Worm (Caenorhabditis elegans) whole organism, L1 larva: Measurements from ENCODE around the gene B0252.8.

ENCODE experiments used
- C04F5.9 ChIP-seq: sonication (generic microtip); optimal IDR thresholded peaks from 2 replicates; lab custom pipeline; 2016; ENCODE audit warnings: missing genetic modification characterization, missing compliant biosample characterization
- C16A3.4 ChIP-seq: fragments of 150-350 bp; optimal IDR thresholded peaks from 2 replicates; lab custom pipeline; 2014; ENCODE audit warnings: missing biosample characterization, missing genetic modification characterization
- alr-1 ChIP-seq: fragments of 200-800 bp; sonication (Bioruptor generic); optimal IDR thresholded peaks from 2 replicates; lab custom pipeline; 2018; ENCODE audit warnings: borderline replicate concordance, mild to moderate bottlenecking, missing genetic modification characterization, missing compliant biosample characterization
- blmp-1 ChIP-seq: fragments of 150-350 bp; optimal IDR thresholded peaks from 2 replicates; lab custom pipeline; 2014; ENCODE audit warnings: missing biosample characterization, missing genetic modification characterization
- ceh-82 ChIP-seq, 3 experiments: fragments of 150-350 bp in 1 of 3; sonication (generic microtip) in 2 of 3; optimal IDR thresholded peaks; 2 replicates each; lab custom pipeline; 2014 to 2017; ENCODE audit warnings: missing biosample characterization in 3 of 3, missing genetic modification characterization in 3 of 3
- ceh-88 ChIP-seq: fragments of 200-800 bp; sonication (Bioruptor generic); IDR thresholded peaks from 2 replicates; pipeline ENCODE4 v1.3.6; 2022; ENCODE audit warnings: missing genetic modification characterization, missing compliant biosample characterization
- ceh-90 ChIP-seq: sonication (generic microtip); optimal IDR thresholded peaks from 2 replicates; lab custom pipeline; 2016; ENCODE audit warnings: missing genetic modification characterization, missing compliant biosample characterization
- dpl-1 ChIP-seq, 3 experiments: fragments of 150-350 bp in 2 of 3; sonication (generic microtip) in 1 of 3; optimal IDR thresholded peaks; 2 replicates each; lab custom pipeline; 2014 to 2017; ENCODE audit warnings: missing biosample characterization in 3 of 3, missing genetic modification characterization in 3 of 3, missing genetic modification reagents in 3 of 3
- dsc-1 ChIP-seq: sonication (generic microtip); optimal IDR thresholded peaks from 2 replicates; lab custom pipeline; 2016; ENCODE audit warnings: mild to moderate bottlenecking, missing genetic modification characterization, missing compliant biosample characterization
- efl-1 ChIP-seq, 4 experiments: fragments of 150-350 bp; optimal IDR thresholded peaks in 3 of 4; peaks in 1 of 4; 1 replicate in 1 of 4; 2 replicates in 3 of 4; lab custom pipeline; 2014; ENCODE audit warnings: missing biosample characterization in 2 of 4, missing genetic modification characterization in 2 of 4, missing genetic modification reagents in 2 of 4
- egl-13 ChIP-seq: sonication (generic microtip); optimal IDR thresholded peaks from 2 replicates; lab custom pipeline; 2016; ENCODE audit warnings: missing genotype, missing genetic modification reagents, missing genetic modification characterization, missing compliant biosample characterization
- elt-2 ChIP-seq: sonication (generic microtip); optimal IDR thresholded peaks from 2 replicates; lab custom pipeline; 2016; ENCODE audit warnings: missing genetic modification characterization, mild to moderate bottlenecking, inconsistent platforms, missing compliant biosample characterization, missing genetic modification reagents
- ets-5 ChIP-seq: fragments of 200-800 bp; sonication (Bioruptor generic); IDR thresholded peaks from 2 replicates; pipeline ENCODE4 v1.3.6; 2022; ENCODE audit warnings: missing genetic modification characterization, missing compliant biosample characterization
- fkh-8 ChIP-seq: sonication (generic microtip); optimal IDR thresholded peaks from 2 replicates; lab custom pipeline; 2016; ENCODE audit warnings: mild to moderate bottlenecking, missing genetic modification characterization, missing compliant biosample characterization
- fos-1 ChIP-seq: fragments of 150-350 bp; optimal IDR thresholded peaks from 2 replicates; lab custom pipeline; 2014; ENCODE audit warnings: missing biosample characterization, missing genetic modification characterization
- grh-1 ChIP-seq: fragments of 200-800 bp; sonication (Bioruptor generic); IDR thresholded peaks from 2 replicates; pipeline ENCODE4 v1.3.6; 2022; ENCODE audit warnings: missing genetic modification reagents, missing genetic modification characterization, missing compliant biosample characterization
- hlh-17 ChIP-seq: fragments of 200-800 bp; sonication (Bioruptor generic); optimal IDR thresholded peaks from 2 replicates; lab custom pipeline; 2018; ENCODE audit warnings: missing genetic modification characterization, mild to moderate bottlenecking, missing compliant biosample characterization, moderate library complexity, borderline replicate concordance
- hlh-4 ChIP-seq: sonication (generic microtip); optimal IDR thresholded peaks from 2 replicates; lab custom pipeline; 2016; ENCODE audit warnings: mild to moderate bottlenecking, missing genetic modification characterization, missing compliant biosample characterization
- irx-1 ChIP-seq: sonication (generic microtip); optimal IDR thresholded peaks from 2 replicates; lab custom pipeline; 2016; ENCODE audit warnings: missing genetic modification characterization, missing compliant biosample characterization
- jun-1 ChIP-seq: fragments of 150-350 bp; optimal IDR thresholded peaks from 2 replicates; lab custom pipeline; 2014; ENCODE audit warnings: missing biosample characterization, missing genetic modification reagents, missing genetic modification characterization
- lin-13 ChIP-seq: fragments of 150-350 bp; optimal IDR thresholded peaks from 2 replicates; lab custom pipeline; 2014; ENCODE audit warnings: missing biosample characterization, missing genetic modification reagents, missing genetic modification characterization
- lin-14 ChIP-seq: fragments of 200-800 bp; sonication (Bioruptor generic); optimal IDR thresholded peaks from 2 replicates; lab custom pipeline; 2018; ENCODE audit warnings: mild to moderate bottlenecking, missing genetic modification characterization, moderate library complexity, missing compliant biosample characterization
- lin-35 ChIP-seq, 2 experiments: fragments of 150-350 bp; optimal IDR thresholded peaks; 2 replicates each; lab custom pipeline; 2014; ENCODE audit warnings: missing biosample characterization in 2 of 2, missing genetic modification characterization in 2 of 2, missing genetic modification reagents in 2 of 2
- lin-39 ChIP-seq: fragments of 150-350 bp; optimal IDR thresholded peaks from 2 replicates; lab custom pipeline; 2014; ENCODE audit warnings: missing biosample characterization, missing genetic modification reagents, missing genetic modification characterization
- lir-3 ChIP-seq: sonication (generic microtip); optimal IDR thresholded peaks from 2 replicates; lab custom pipeline; 2016; ENCODE audit warnings: mild to moderate bottlenecking, missing genetic modification characterization, moderate library complexity, missing compliant biosample characterization; ENCODE audit not compliant: poor library complexity
- lsy-2 ChIP-seq, 2 experiments: fragments of 150-350 bp; optimal IDR thresholded peaks; 2 replicates each; lab custom pipeline; 2014; ENCODE audit warnings: missing biosample characterization in 2 of 2, missing genetic modification characterization in 2 of 2
- mdl-1 ChIP-seq, 2 experiments: fragments of 150-350 bp; optimal IDR thresholded peaks; 2 replicates each; lab custom pipeline; 2014 to 2017; ENCODE audit warnings: missing biosample characterization in 2 of 2, missing genetic modification characterization in 2 of 2, inconsistent platforms in 1 of 2
- mep-1 ChIP-seq: fragments of 150-350 bp; optimal IDR thresholded peaks from 2 replicates; lab custom pipeline; 2014; ENCODE audit warnings: missing biosample characterization, missing genetic modification characterization
- nhr-19 ChIP-seq: fragments of 200-800 bp; sonication (Bioruptor generic); conservative IDR thresholded peaks from 2 replicates; pipeline ENCODE4 v1.3.6; 2022; ENCODE audit warnings: missing genetic modification characterization, missing compliant biosample characterization
- nhr-20 ChIP-seq: sonication (generic microtip); optimal IDR thresholded peaks from 2 replicates; lab custom pipeline; 2016; ENCODE audit warnings: mild to moderate bottlenecking, missing genetic modification characterization, missing compliant biosample characterization
- nhr-28 ChIP-seq: fragments of 150-350 bp; optimal IDR thresholded peaks from 2 replicates; lab custom pipeline; 2014; ENCODE audit warnings: missing biosample characterization, missing genetic modification characterization
- nhr-47 ChIP-seq: sonication (generic microtip); optimal IDR thresholded peaks from 2 replicates; lab custom pipeline; 2016; ENCODE audit warnings: mild to moderate bottlenecking, missing genetic modification characterization, moderate library complexity, missing compliant biosample characterization
- nhr-71 ChIP-seq: sonication (generic microtip); optimal IDR thresholded peaks from 2 replicates; lab custom pipeline; 2016; ENCODE audit warnings: mild to moderate bottlenecking, missing genetic modification characterization, moderate library complexity, missing compliant biosample characterization
- nhr-84 ChIP-seq: sonication (generic microtip); optimal IDR thresholded peaks from 2 replicates; lab custom pipeline; 2017; ENCODE audit warnings: missing biosample characterization, missing genetic modification characterization
- nhr-85 ChIP-seq: sonication (generic microtip); peaks from one replicate; lab custom pipeline; 2016; ENCODE audit warnings: missing genetic modification characterization, inconsistent platforms, missing compliant biosample characterization
- nhr-90 ChIP-seq: sonication (generic microtip); optimal IDR thresholded peaks from 2 replicates; lab custom pipeline; 2016; ENCODE audit warnings: mild to moderate bottlenecking, missing genetic modification characterization, missing compliant biosample characterization; ENCODE audit not compliant: poor library complexity
- pqm-1 ChIP-seq: sonication (generic microtip); optimal IDR thresholded peaks from 3 replicates; lab custom pipeline; 2017; ENCODE audit warnings: missing biosample characterization, missing genetic modification characterization
- rnt-1 ChIP-seq: sonication (generic microtip); optimal IDR thresholded peaks from 2 replicates; lab custom pipeline; 2016; ENCODE audit warnings: mild to moderate bottlenecking, missing genetic modification characterization, moderate library complexity, missing compliant biosample characterization
- skn-1 ChIP-seq: fragments of 150-350 bp; optimal IDR thresholded peaks from 2 replicates; lab custom pipeline; 2014; ENCODE audit warnings: missing biosample characterization, missing genetic modification characterization
- snpc-4 ChIP-seq: fragments of 150-350 bp; optimal IDR thresholded peaks from 2 replicates; lab custom pipeline; 2014; ENCODE audit warnings: missing biosample characterization, missing genetic modification characterization
- snu-23 ChIP-seq: sonication (generic microtip); optimal IDR thresholded peaks from 2 replicates; lab custom pipeline; 2016; ENCODE audit warnings: missing genetic modification characterization, missing compliant biosample characterization
- sox-4 ChIP-seq: sonication (generic microtip); optimal IDR thresholded peaks from 2 replicates; lab custom pipeline; 2016; ENCODE audit warnings: missing genetic modification characterization, missing compliant biosample characterization
- sptf-1 ChIP-seq: fragments of 150-350 bp; optimal IDR thresholded peaks from 2 replicates; lab custom pipeline; 2014; ENCODE audit warnings: missing biosample characterization, missing genetic modification characterization
- swsn-7 ChIP-seq: sonication (generic microtip); optimal IDR thresholded peaks from 2 replicates; lab custom pipeline; 2016; ENCODE audit warnings: missing genetic modification characterization, missing compliant biosample characterization
- tbx-2 ChIP-seq: sonication (generic microtip); optimal IDR thresholded peaks from 2 replicates; lab custom pipeline; 2016; ENCODE audit warnings: missing genetic modification characterization, missing compliant biosample characterization
- tlp-1 ChIP-seq: fragments of 150-350 bp; optimal IDR thresholded peaks from 2 replicates; lab custom pipeline; 2014; ENCODE audit warnings: missing biosample characterization, missing genetic modification characterization
- unc-130 ChIP-seq: fragments of 150-350 bp; optimal IDR thresholded peaks from 2 replicates; lab custom pipeline; 2017; ENCODE audit warnings: missing biosample characterization, missing genetic modification characterization, inconsistent platforms
- unc-98 ChIP-seq: fragments of 200-800 bp; sonication (Bioruptor generic); IDR thresholded peaks from 2 replicates; pipeline ENCODE4 v1.3.6; 2022; ENCODE audit warnings: missing genetic modification characterization, missing compliant biosample characterization
- xbp-1 ChIP-seq: sonication (generic microtip); optimal IDR thresholded peaks from 2 replicates; lab custom pipeline; 2016; ENCODE audit warnings: missing genetic modification characterization, missing compliant biosample characterization
- zag-1 ChIP-seq: fragments of 150-350 bp; optimal IDR thresholded peaks from 2 replicates; lab custom pipeline; 2014; ENCODE audit warnings: missing biosample characterization, missing genetic modification characterization
- ztf-4 ChIP-seq: fragments of 150-350 bp; optimal IDR thresholded peaks from 2 replicates; lab custom pipeline; 2014; ENCODE audit warnings: missing biosample characterization, missing genetic modification characterization

Gene B0252.8

DNA sequence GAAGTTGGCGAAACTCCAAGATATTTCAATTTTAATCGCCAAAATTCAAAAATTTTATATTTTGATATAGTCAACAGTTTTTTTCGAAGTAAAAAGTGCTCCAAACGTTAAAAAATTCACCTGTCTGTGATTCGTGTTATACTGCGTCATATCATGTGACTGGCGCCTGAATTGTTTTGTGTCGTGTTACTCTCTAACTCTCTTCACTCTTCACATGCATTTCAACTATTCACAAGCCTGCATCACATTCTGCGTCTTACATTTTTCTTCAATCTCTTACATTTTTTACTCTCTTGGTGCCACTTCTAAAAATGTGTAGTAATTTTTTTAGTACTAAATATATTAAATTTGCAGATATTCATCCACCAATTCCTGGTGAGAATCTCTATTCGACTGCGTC is 12.4 kb downstream of the B0252.8 start, which contains the start of gene flcn-1:
Gene flcn-1 (plus strand): TSS at position 348 of the 400 bp plus-strand sequence.
- TF ChIP-seq hlh-17 (GFP tag; lab: Kevin White, UChicago) (no peak), lir-3 (tag; lab: Kevin White, UChicago) (peak; percentile 9), sox-4 (peak; percentile 17), unc-130 (peak; percentile 20), lsy-2 (tag; optimal IDR thresholded peaks at IDR 0.05; lab: Kevin White, UChicago) (peak; percentile 35 to 67), C16A3.4 (tag; lab: Kevin White, UChicago) (no peak), blmp-1 (tag; lab: Kevin White, UChicago) (peak; percentile 23), nhr-71 (tag; lab: Kevin White, UChicago) (peak; percentile 78), tlp-1 (tag; lab: Kevin White, UChicago) (no peak), swsn-7 (tag; lab: Kevin White, UChicago) (peak; percentile 61), ceh-88 (GFP tag; lab: Robert Waterston, UW) (no peak), elt-2 (peak; percentile 41), fkh-8 (tag; lab: Kevin White, UChicago) (peak; percentile 81), ceh-82 (tag; optimal IDR thresholded peaks at IDR 0.05; lab: Kevin White, UChicago) (peak in 1 of 3 experiments; percentile 10), grh-1 (GFP tag; lab: Robert Waterston, UW) (no peak), nhr-47 (tag; lab: Kevin White, UChicago) (peak; percentile 67), irx-1 (tag; lab: Kevin White, UChicago) (peak; percentile 34), lin-35 (GFP tag; optimal IDR thresholded peaks at IDR 0.05; lab: Kevin White, UChicago) (peak; percentile 55 to 60), lin-14 (GFP tag; lab: Kevin White, UChicago) (peak; percentile 85), pqm-1 (tag; lab: Kevin White, UChicago) (no peak), ceh-90 (tag; lab: Kevin White, UChicago) (no peak), lin-13 (GFP tag; lab: Kevin White, UChicago) (peak; percentile 29), dsc-1 (tag; lab: Kevin White, UChicago) (peak; percentile 7), rnt-1 (tag; lab: Kevin White, UChicago) (peak; percentile 40), fos-1 (peak; percentile 15), skn-1 (tag; lab: Kevin White, UChicago) (no peak), tbx-2 (tag; lab: Kevin White, UChicago) (peak; percentile 40), nhr-85 (tag; lab: Kevin White, UChicago) (peak; percentile 52), hlh-4 (tag; lab: Kevin White, UChicago) (peak; percentile 45), lin-39 (peak; percentile 6), ztf-4 (tag; lab: Kevin White, UChicago) (no peak), jun-1 (tag; lab: Kevin White, UChicago) (no peak), efl-1 (optimal IDR thresholded peaks at IDR 0.05; lab: Kevin White, UChicago) (peak; percentile 42 to 50), efl-1 (GFP tag; optimal IDR thresholded peaks at IDR 0.05 in 1 of 2; lab: Kevin White, UChicago) (peak in 1 of 2 experiments; percentile 30), nhr-20 (tag; lab: Kevin White, UChicago) (peak; percentile 64), egl-13 (tag; lab: Kevin White, UChicago) (peak; percentile 50), xbp-1 (tag; lab: Kevin White, UChicago) (peak; percentile 49), nhr-28 (tag; lab: Kevin White, UChicago) (no peak), alr-1 (tag; lab: Kevin White, UChicago) (no peak), unc-98 (GFP tag; lab: Robert Waterston, UW) (no peak), mdl-1 (tag; optimal IDR thresholded peaks at IDR 0.05; lab: Kevin White, UChicago) (no peak), mep-1 (tag; lab: Kevin White, UChicago) (peak; percentile 76), nhr-84 (tag; lab: Kevin White, UChicago) (no peak), sptf-1 (tag; lab: Kevin White, UChicago) (no peak), nhr-19 (GFP tag; lab: Robert Waterston, UW) (peak; percentile 42), zag-1 (tag; lab: Kevin White, UChicago) (no peak), dpl-1 (GFP tag; optimal IDR thresholded peaks at IDR 0.05; lab: Kevin White, UChicago) (peak in 2 of 3 experiments; percentile 10 to 37), snu-23 (GFP tag; lab: Kevin White, UChicago) (peak; percentile 74), ets-5 (GFP tag; lab: Robert Waterston, UW) (no peak), C04F5.9 (peak; percentile 68), snpc-4 (peak; percentile 15), nhr-90 (peak; percentile 41)
